Fruit fly (Drosophila melanogaster) whole organism, embryonic: ENCODE data around the gene CG34179.

Experiments used
- Adf1 ChIP-seq: fragments of 200-800 bp; sonication (Bioruptor generic); IDR thresholded peaks from 2 replicates; pipeline ENCODE4 v1.3.6; 2022; ENCODE audit warnings: missing biosample characterization, missing genetic modification characterization
- Bgb ChIP-seq: fragments of 200-800 bp; sonication (Bioruptor generic); IDR thresholded peaks from 2 replicates; pipeline ENCODE4 v1.3.6; 2022; ENCODE audit warnings: missing biosample characterization, missing genetic modification characterization; ENCODE audit not compliant: partially characterized antibody
- Blimp-1 ChIP-seq: fragments of 200-800 bp; sonication (Bioruptor generic); optimal IDR thresholded peaks from 3 replicates; lab custom pipeline; 2018; ENCODE audit warnings: missing biosample characterization, missing genetic modification characterization, mild to moderate bottlenecking, moderate library complexity, missing genetic modification reagents
- CG12391 ChIP-seq: fragments of 200-800 bp; sonication (Bioruptor generic); optimal IDR thresholded peaks from 3 replicates; lab custom pipeline; 2018; ENCODE audit warnings: missing biosample characterization, mild to moderate bottlenecking, missing genetic modification characterization, moderate library complexity
- CG13894 ChIP-seq: fragments of 200-800 bp; sonication (Bioruptor generic); optimal IDR thresholded peaks from 3 replicates; lab custom pipeline; 2018; ENCODE audit warnings: missing biosample characterization, mild to moderate bottlenecking, missing genetic modification characterization, moderate library complexity
- CG14441 ChIP-seq: fragments of 200-800 bp; sonication (Bioruptor generic); IDR thresholded peaks from 2 replicates; pipeline ENCODE4 v1.3.6; 2022; ENCODE audit warnings: missing biosample characterization, missing genetic modification characterization
- CG15514 ChIP-seq: fragments of 200-800 bp; sonication (Bioruptor generic); optimal IDR thresholded peaks from 3 replicates; lab custom pipeline; 2017; ENCODE audit warnings: missing biosample characterization, missing genetic modification characterization, mild to moderate bottlenecking, moderate library complexity, missing genetic modification reagents
- CG16779 ChIP-seq: fragments of 200-800 bp; sonication (Bioruptor generic); IDR thresholded peaks from 2 replicates; pipeline ENCODE4 v1.3.6; 2022; ENCODE audit warnings: missing biosample characterization, missing genetic modification characterization
- CG17186 ChIP-seq: fragments of 200-800 bp; sonication (Bioruptor generic); optimal IDR thresholded peaks from 3 replicates; lab custom pipeline; 2017; ENCODE audit warnings: missing biosample characterization, missing genetic modification reagents, missing genetic modification characterization
- CG17568 ChIP-seq: fragments of 200-800 bp; sonication (Bioruptor generic); optimal IDR thresholded peaks from 2 replicates; lab custom pipeline; 2018; ENCODE audit warnings: missing biosample characterization, mild to moderate bottlenecking, missing genetic modification characterization, moderate library complexity
- CG18476 ChIP-seq: fragments of 200-800 bp; sonication (Bioruptor generic); optimal IDR thresholded peaks from 2 replicates; lab custom pipeline; 2016; ENCODE audit warnings: missing biosample characterization, mild to moderate bottlenecking, missing genetic modification characterization
- CG18599 ChIP-seq: fragments of 200-800 bp; sonication (Bioruptor generic); optimal IDR thresholded peaks from 3 replicates; lab custom pipeline; 2017; ENCODE audit warnings: missing biosample characterization, missing genetic modification characterization, mild to moderate bottlenecking, moderate library complexity, missing genetic modification reagents
- CG30431 ChIP-seq: fragments of 200-800 bp; sonication (Bioruptor generic); optimal IDR thresholded peaks from 2 replicates; lab custom pipeline; 2017; ENCODE audit warnings: missing biosample characterization, missing genetic modification characterization
- CG32767 ChIP-seq: fragments of 200-800 bp; sonication (Bioruptor generic); IDR thresholded peaks from 2 replicates; pipeline ENCODE4 v1.3.6; 2022; ENCODE audit warnings: missing biosample characterization, missing genetic modification characterization
- CG3838 ChIP-seq: fragments of 200-800 bp; sonication (Bioruptor generic); optimal IDR thresholded peaks from 3 replicates; lab custom pipeline; 2016; ENCODE audit warnings: missing biosample characterization, missing genetic modification characterization
- CG4424 ChIP-seq: fragments of 200-800 bp; sonication (Bioruptor generic); optimal IDR thresholded peaks from 3 replicates; lab custom pipeline; 2016; ENCODE audit warnings: missing biosample characterization, missing genetic modification characterization
- CG6854 ChIP-seq: fragments of 200-800 bp; sonication (Bioruptor generic); optimal IDR thresholded peaks from 3 replicates; lab custom pipeline; 2017; ENCODE audit warnings: missing biosample characterization, mild to moderate bottlenecking, missing genetic modification characterization
- Deaf1 ChIP-seq: fragments of 200-800 bp; optimal IDR thresholded peaks from 3 replicates; lab custom pipeline; 2019; ENCODE audit warnings: missing biosample characterization, mild to moderate bottlenecking, missing genetic modification characterization, moderate library complexity
- Hr51 ChIP-seq, 2 experiments: fragments of 200-800 bp; sonication (Bioruptor generic); optimal IDR thresholded peaks; 2 replicates in 1 of 2; 3 replicates in 1 of 2; lab custom pipeline; 2016 to 2018; ENCODE audit warnings: missing biosample characterization in 2 of 2, missing genetic modification characterization in 2 of 2, mild to moderate bottlenecking in 1 of 2, moderate library complexity in 1 of 2
- Lim3 ChIP-seq: fragments of 200-800 bp; sonication (Bioruptor generic); IDR thresholded peaks from 2 replicates; pipeline ENCODE4 v1.3.6; 2022; ENCODE audit warnings: missing biosample characterization, missing genetic modification characterization
- Med ChIP-seq: fragments of 200-800 bp; sonication (Bioruptor generic); peaks from one replicate; lab custom pipeline; 2016; ENCODE audit warnings: missing biosample characterization, missing genetic modification characterization, mild to moderate bottlenecking, inconsistent platforms, moderate library complexity
- Mrtf ChIP-seq: fragments of 200-800 bp; sonication (Bioruptor generic); IDR thresholded peaks from 3 replicates; pipeline ENCODE4 v1.3.6; 2022; ENCODE audit warnings: missing biosample characterization, missing genetic modification characterization
- NFAT ChIP-seq: fragments of 200-800 bp; sonication (Bioruptor generic); IDR thresholded peaks from 2 replicates; pipeline ENCODE4 v1.3.6; 2022; ENCODE audit warnings: missing biosample characterization, missing genetic modification characterization
- Pdp1 ChIP-seq, 2 experiments: fragments of 200-800 bp; sonication (Bioruptor generic); optimal IDR thresholded peaks; 3 replicates each; lab custom pipeline; 2016; ENCODE audit warnings: missing biosample characterization in 2 of 2, missing genetic modification characterization in 2 of 2, mild to moderate bottlenecking in 1 of 2, moderate library complexity in 1 of 2
- Poxn ChIP-seq: fragments of 200-800 bp; sonication (Bioruptor generic); IDR thresholded peaks from 2 replicates; pipeline ENCODE4 v1.3.6; 2022; ENCODE audit warnings: missing biosample characterization, missing genetic modification characterization
- Scr ChIP-seq: fragments of 200-800 bp; sonication (Bioruptor generic); IDR thresholded peaks from 2 replicates; pipeline ENCODE4 v1.3.6; 2022; ENCODE audit warnings: missing biosample characterization, missing genetic modification characterization; ENCODE audit not compliant: partially characterized antibody
- Trl ChIP-seq, 3 experiments: fragments of >200 bp in 2 of 3; fragments of 200-800 bp in 1 of 3; sonication (Bioruptor generic) in 1 of 3; optimal IDR thresholded peaks; 2 replicates in 1 of 3; 3 replicates in 2 of 3; lab custom pipeline; 2016 to 2017; ENCODE audit warnings: missing biosample characterization in 1 of 3, missing genetic modification characterization in 1 of 3
- cg ChIP-seq: fragments of 200-800 bp; sonication (Bioruptor generic); optimal IDR thresholded peaks from 3 replicates; lab custom pipeline; 2019; ENCODE audit warnings: missing biosample characterization, mild to moderate bottlenecking, missing genetic modification characterization, moderate library complexity
- chm ChIP-seq: fragments of 200-800 bp; sonication (Bioruptor generic); IDR thresholded peaks from 2 replicates; pipeline ENCODE4 v1.3.6; 2022; ENCODE audit warnings: missing biosample characterization, missing genetic modification characterization
- ci ChIP-seq: fragments of 200-800 bp; sonication (Bioruptor generic); IDR thresholded peaks from 3 replicates; pipeline ENCODE4 v1.3.6; 2022; ENCODE audit warnings: missing biosample characterization, missing genetic modification characterization
- grau ChIP-seq: fragments of 200-800 bp; optimal IDR thresholded peaks from 3 replicates; lab custom pipeline; 2019; ENCODE audit warnings: missing biosample characterization, mild to moderate bottlenecking, missing genetic modification characterization, moderate library complexity
- grn ChIP-seq: fragments of 200-800 bp; sonication (Bioruptor generic); optimal IDR thresholded peaks from 3 replicates; lab custom pipeline; 2017; ENCODE audit warnings: missing biosample characterization, missing genetic modification characterization
- her ChIP-seq: fragments of 200-800 bp; sonication (Bioruptor generic); optimal IDR thresholded peaks from 2 replicates; lab custom pipeline; 2016; ENCODE audit warnings: missing biosample characterization, missing genetic modification characterization
- hkb ChIP-seq, 2 experiments: fragments of 200-800 bp in 1 of 2; fragments of >200 bp in 1 of 2; sonication (Bioruptor generic) in 1 of 2; IDR thresholded peaks in 1 of 2; optimal IDR thresholded peaks in 1 of 2; 2 replicates each; pipeline versions ENCODE4 v1.3.6 to Lab custom; 2017 to 2022; ENCODE audit warnings: missing biosample characterization in 1 of 2, missing genetic modification characterization in 1 of 2
- inv ChIP-seq: fragments of 200-800 bp; sonication (Bioruptor generic); IDR thresholded peaks from 2 replicates; pipeline ENCODE4 v1.3.6; 2022; ENCODE audit warnings: missing biosample characterization, missing genetic modification characterization; ENCODE audit not compliant: partially characterized antibody
- jigr1 ChIP-seq: fragments of 200-800 bp; sonication (Bioruptor generic); IDR thresholded peaks from 3 replicates; pipeline ENCODE4 v1.3.6; 2022; ENCODE audit warnings: missing biosample characterization, missing genetic modification characterization
- lab ChIP-seq: fragments of 200-800 bp; sonication (Bioruptor generic); optimal IDR thresholded peaks from 3 replicates; lab custom pipeline; 2017; ENCODE audit warnings: missing biosample characterization, missing genetic modification characterization, mild to moderate bottlenecking, moderate library complexity, missing genetic modification reagents
- otp ChIP-seq: fragments of 200-800 bp; sonication (Bioruptor generic); IDR thresholded peaks from 3 replicates; pipeline ENCODE4, ENCODE4 v1.3.6; 2022; ENCODE audit warnings: missing biosample characterization, missing genetic modification characterization
- row ChIP-seq: fragments of 200-800 bp; sonication (Bioruptor generic); IDR thresholded peaks from 3 replicates; pipeline ENCODE4 v1.3.6; 2022; ENCODE audit warnings: missing biosample characterization, missing genetic modification characterization
- schlank ChIP-seq: fragments of 200-800 bp; sonication (Bioruptor generic); optimal IDR thresholded peaks from 2 replicates; lab custom pipeline; 2018; ENCODE audit warnings: missing biosample characterization, mild to moderate bottlenecking, missing genetic modification characterization
- seq ChIP-seq: fragments of 200-800 bp; sonication (Bioruptor generic); IDR thresholded peaks from 2 replicates; pipeline ENCODE4 v1.3.6; 2022; ENCODE audit warnings: missing biosample characterization, missing genetic modification characterization
- ttk ChIP-seq: fragments of 200-800 bp; sonication (Bioruptor generic); IDR thresholded peaks from 2 replicates; pipeline ENCODE4 v2.1.2; 2022; ENCODE audit warnings: missing biosample characterization, missing genetic modification characterization
- tup ChIP-seq: fragments of 200-800 bp; sonication (Bioruptor generic); optimal IDR thresholded peaks from 2 replicates; lab custom pipeline; 2016; ENCODE audit warnings: missing biosample characterization, mild to moderate bottlenecking, missing genetic modification characterization, moderate library complexity

Gene CG34179

dm6 chr2L:6062382-6063082 lies 14.0 kb upstream of the CG34179 start, which contains the start of the genes ND-51 and CG13994 (continued):
- TF ChIP-seq jigr1 (peak; percentile 34; the same call in 1 of the 3 replicates), ci (GFP tag; lab: Robert Waterston, UW) (peak; percentile 86), CG6854 (GFP tag; lab: Kevin White, UChicago) (no peak), otp (GFP tag; lab: Robert Waterston, UW) (peak; percentile 69; the same call in 2 of the 3 replicates)

dm6 chr2L:6060210-6060609 lies 11.7 kb upstream of the CG34179 start, which contains the start of gene CG34180:
Gene CG34180, plus strand, starts transcription at chr2L:6060510.
- no peak for TF ChIP-seq Mrtf
- peak in 1 of 2 experiments; percentile 17 for TF ChIP-seq Pdp1 (GFP tag; optimal IDR thresholded peaks at IDR 0.05; lab: Kevin White, UChicago)
- no peak for TF ChIP-seq Poxn (GFP tag; lab: Robert Waterston, UW)
- no peak for TF ChIP-seq CG12391 (tag; lab: Kevin White, UChicago)
- TF ChIP-seq CG17186 (GFP tag; lab: Kevin White, UChicago): no peak
- TF ChIP-seq CG30431 (GFP tag; lab: Kevin White, UChicago): no peak
- TF ChIP-seq, all 482 proteins: peak for 1

- TF ChIP-seq CG3838 (no peak), CG13894 (tag; lab: Kevin White, UChicago) (peak; percentile 100), hkb (optimal IDR thresholded peaks at IDR 0.05; lab: Kevin White, UChicago) (no peak), hkb (GFP tag; IDR thresholded peaks at IDR 0.05; lab: Robert Waterston, UW) (peak; percentile 19; the same call in 1 of the 2 replicates), Hr51 (GFP tag; optimal IDR thresholded peaks at IDR 0.05; lab: Kevin White, UChicago) (peak in 1 of 2 experiments; percentile 75), Lim3 (GFP tag; lab: Robert Waterston, UW) (no peak), CG14441 (GFP tag; lab: Robert Waterston, UW) (no peak), ttk (GFP tag; lab: Robert Waterston, UW) (0 out of 2 replicates have a peak, but pooled peaks have one; percentile 24), CG18476 (GFP tag; lab: Kevin White, UChicago) (no peak), Med (peak; percentile 58), CG17568 (GFP tag; lab: Kevin White, UChicago) (no peak), NFAT (GFP tag; lab: Robert Waterston, UW) (no peak), Blimp-1 (peak; percentile 28), Scr (GFP tag; lab: Robert Waterston, UW) (no peak), CG18599 (GFP tag; lab: Kevin White, UChicago) (peak; percentile 7), her (GFP tag; lab: Kevin White, UChicago) (no peak), Trl (optimal IDR thresholded peaks at IDR 0.05; lab: Kevin White, UChicago) (peak in 1 of 2 experiments; percentile 71), Trl (GFP tag; optimal IDR thresholded peaks at IDR 0.05; lab: Kevin White, UChicago) (no peak), inv (0 out of 2 replicates have a peak, but pooled peaks have one; percentile 10), CG4424 (GFP tag; lab: Kevin White, UChicago) (no peak), row (GFP tag; lab: Robert Waterston, UW) (peak; percentile 12; the same call in 1 of the 3 replicates), seq (GFP tag; lab: Robert Waterston, UW) (peak; percentile 31; the same call in 1 of the 2 replicates), chm (GFP tag; lab: Robert Waterston, UW) (no peak), schlank (tag; lab: Kevin White, UChicago) (no peak), Bgb (GFP tag; lab: Robert Waterston, UW) (peak; percentile 27; the same call in 1 of the 2 replicates), CG32767 (GFP tag; lab: Robert Waterston, UW) (0 out of 2 replicates have a peak, but pooled peaks have one; percentile 26), CG15514 (peak; percentile 18), grau (tag; lab: Kevin White, UChicago) (peak; percentile 60), grn (GFP tag; lab: Kevin White, UChicago) (no peak), Deaf1 (tag; lab: Kevin White, UChicago) (peak; percentile 89), CG16779 (GFP tag; lab: Robert Waterston, UW) (peak; percentile 74), lab (GFP tag; lab: Kevin White, UChicago) (peak; percentile 22), tup (no peak), Adf1 (GFP tag; lab: Robert Waterston, UW) (peak; percentile 14; the same call in 1 of the 2 replicates), cg (peak; percentile 57)
Observed at dm6 chr2L:6053874-6054469, 5.5 kb upstream of the CG34179 start, which contains the start of gene CG13995. Gene CG13995, plus strand, starts transcription at chr2L:6054302.
